Worm (Caenorhabditis elegans): ENCODE results near the gene Y7A5A.3.

Y7A5A.3 gene

DNA sequence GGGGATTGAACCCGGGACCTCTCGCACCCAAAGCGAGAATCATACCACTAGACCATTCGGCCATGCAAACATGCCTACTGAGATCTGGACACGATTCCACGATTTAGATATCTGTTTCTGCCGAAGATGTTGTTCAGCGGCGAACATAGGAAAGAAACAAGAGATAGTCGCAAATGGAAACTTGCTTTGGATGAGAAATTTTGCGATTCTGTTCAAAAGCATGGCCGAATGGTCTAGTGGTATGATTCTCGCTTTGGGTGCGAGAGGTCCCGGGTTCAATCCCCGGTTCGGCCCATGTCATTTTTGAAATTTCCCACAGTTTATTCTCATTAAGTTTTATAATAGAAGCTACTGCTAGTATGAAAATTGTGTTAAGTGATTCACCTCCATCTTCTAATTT is 12.2 kb upstream of the Y7A5A.3 start:
- TF ChIP-seq T22C8.4 (GFP tag; IDR thresholded peaks at IDR 0.05) (no peak), klf-2 (GFP tag; conservative IDR thresholded peaks at IDR 0.05) (no peak), tab-1 (GFP tag; IDR thresholded peaks at IDR 0.05) (no peak), flt-1 (GFP tag; IDR thresholded peaks at IDR 0.05) (no peak), ztf-23 (GFP tag; IDR thresholded peaks at IDR 0.05) (no peak), ztf-29 (GFP tag; IDR thresholded peaks at IDR 0.05) (no peak)

DNA sequence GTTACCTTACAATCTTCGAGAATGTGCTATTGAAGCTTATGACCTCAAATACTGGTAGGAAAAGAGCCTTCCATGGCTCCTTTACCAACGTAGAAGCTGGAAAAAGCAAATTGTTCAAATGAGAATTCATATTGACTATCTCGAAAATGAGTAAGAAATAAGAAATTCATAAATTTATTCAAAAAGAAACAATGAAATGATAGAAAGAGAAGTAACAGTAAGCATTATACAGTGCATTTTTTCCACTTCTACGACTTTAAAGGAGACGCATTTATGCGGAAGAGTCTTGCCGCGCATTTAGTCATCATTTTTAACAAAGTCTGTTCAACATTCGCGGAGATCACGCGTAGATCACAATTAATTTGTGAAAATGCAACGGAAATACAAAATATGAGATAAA is 10.5 kb upstream of the Y7A5A.3 start, which contains the start of gene Y7A5A.10:
Y7A5A.10 (minus strand) TSS at position 101 of the 400 bp plus-strand sequence.
- TF ChIP-seq tab-1 (GFP tag; IDR thresholded peaks at IDR 0.05) (no peak), klf-2 (GFP tag; conservative IDR thresholded peaks at IDR 0.05) (no peak), ref-1 (GFP tag; conservative IDR thresholded peaks at IDR 0.05) (no peak), med-1 (GFP tag; optimal IDR thresholded peaks at IDR 0.05; ENCODE audit: insufficient read depth) (no peak), T22C8.4 (GFP tag; IDR thresholded peaks at IDR 0.05) (no peak), ztf-29 (GFP tag; IDR thresholded peaks at IDR 0.05) (no peak), cog-1 (tag; optimal IDR thresholded peaks at IDR 0.05) (no peak), ztf-23 (GFP tag; IDR thresholded peaks at IDR 0.05) (no peak), flt-1 (GFP tag; IDR thresholded peaks at IDR 0.05) (no peak)

DNA sequence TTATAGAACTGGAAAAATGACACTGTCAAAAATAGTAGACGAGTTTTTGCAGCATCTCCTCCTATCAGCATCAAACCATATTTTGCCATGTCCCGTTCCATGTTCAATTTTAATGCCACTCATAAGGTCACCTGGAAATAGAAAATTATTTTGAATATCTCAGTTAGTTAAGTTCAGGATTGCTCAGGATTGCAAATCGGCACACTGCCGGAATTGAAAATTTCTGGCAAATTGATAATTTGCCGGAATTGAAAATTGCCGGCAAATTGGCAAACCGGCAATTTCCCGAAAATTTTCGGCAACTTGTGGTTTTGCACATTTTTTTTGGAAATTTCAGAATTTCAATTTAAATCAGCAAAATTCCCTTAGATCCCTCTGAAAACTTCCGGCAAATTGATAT is 2.3 kb upstream of the Y7A5A.3 start, which contains the start of gene Y7A5A.5:
Y7A5A.5 (minus strand) TSS at position 101 of the 400 bp plus-strand sequence.
- TF ChIP-seq klf-2 (GFP tag; conservative IDR thresholded peaks at IDR 0.05) (no peak), T22C8.4 (GFP tag; IDR thresholded peaks at IDR 0.05) (no peak), cog-1 (tag; optimal IDR thresholded peaks at IDR 0.05) (no peak), ref-1 (GFP tag; conservative IDR thresholded peaks at IDR 0.05) (no peak), flt-1 (GFP tag; IDR thresholded peaks at IDR 0.05) (no peak), med-1 (GFP tag; optimal IDR thresholded peaks at IDR 0.05; ENCODE audit: insufficient read depth) (no peak), ztf-23 (GFP tag; IDR thresholded peaks at IDR 0.05) (no peak), ztf-29 (GFP tag; IDR thresholded peaks at IDR 0.05) (no peak), tab-1 (GFP tag; IDR thresholded peaks at IDR 0.05) (no peak)

DNA sequence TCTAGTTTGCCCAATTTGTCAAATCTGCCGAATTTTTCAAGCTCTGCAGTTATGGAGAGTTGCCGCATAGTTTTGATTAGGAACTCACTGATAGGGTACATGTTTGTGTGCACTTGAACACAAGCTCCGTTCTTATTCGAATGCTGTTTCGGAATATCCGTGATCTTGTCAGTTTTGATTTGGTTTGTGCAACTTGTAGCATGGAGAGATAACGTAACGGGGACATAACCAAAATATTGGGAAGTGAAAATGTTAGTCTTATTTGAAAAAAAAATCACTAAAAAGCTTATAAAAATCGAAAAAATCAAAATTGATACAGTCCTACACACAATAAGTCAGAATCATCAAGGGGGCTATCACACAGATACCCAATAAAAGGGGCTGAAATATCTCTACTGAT is 2.4 kb downstream of the Y7A5A.3 start, which contains the start of gene Y7A5A.24:
Y7A5A.24 (minus strand) TSS at position 101 of the 400 bp plus-strand sequence.
- TF ChIP-seq ztf-23 (GFP tag; IDR thresholded peaks at IDR 0.05): no peak
- no peak for TF ChIP-seq ref-1 (GFP tag; conservative IDR thresholded peaks at IDR 0.05)
- TF ChIP-seq med-1 (GFP tag; optimal IDR thresholded peaks at IDR 0.05; ENCODE audit: insufficient read depth): no peak
- no peak for TF ChIP-seq flt-1 (GFP tag; IDR thresholded peaks at IDR 0.05)
- TF ChIP-seq klf-2 (GFP tag; conservative IDR thresholded peaks at IDR 0.05): no peak
- TF ChIP-seq tab-1 (GFP tag; IDR thresholded peaks at IDR 0.05): no peak
- no peak for TF ChIP-seq T22C8.4 (GFP tag; IDR thresholded peaks at IDR 0.05)
- no peak for TF ChIP-seq ztf-29 (GFP tag; IDR thresholded peaks at IDR 0.05)

DNA sequence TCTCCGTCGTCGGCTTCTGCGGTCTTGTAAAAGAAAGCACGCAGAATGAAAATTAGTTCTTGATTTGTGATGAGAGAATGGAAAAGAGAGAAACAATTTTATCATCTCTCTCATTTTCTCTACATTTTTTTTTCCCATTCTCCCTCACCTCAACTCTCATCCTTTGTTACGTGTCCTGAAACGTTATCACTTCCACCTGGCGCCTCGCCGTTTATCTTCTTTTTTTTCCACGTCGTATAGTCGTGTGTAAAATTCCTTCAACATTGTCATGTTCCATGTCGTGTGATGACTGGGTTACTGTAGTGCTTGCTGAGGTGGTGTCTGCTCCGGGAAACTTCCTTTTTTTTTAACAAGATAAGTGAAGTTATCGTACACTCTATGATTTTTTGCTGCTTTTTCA is 5.0 kb downstream of the Y7A5A.3 start:
- TF ChIP-seq klf-2 (GFP tag; conservative IDR thresholded peaks at IDR 0.05): no peak
- TF ChIP-seq T22C8.4 (GFP tag; IDR thresholded peaks at IDR 0.05): no peak
- no peak for TF ChIP-seq flt-1 (GFP tag; IDR thresholded peaks at IDR 0.05)
- no peak for TF ChIP-seq ref-1 (GFP tag; conservative IDR thresholded peaks at IDR 0.05)
- no peak for TF ChIP-seq cog-1 (tag; optimal IDR thresholded peaks at IDR 0.05)
- TF ChIP-seq ztf-23 (GFP tag; IDR thresholded peaks at IDR 0.05): no peak
- no peak for TF ChIP-seq tab-1 (GFP tag; IDR thresholded peaks at IDR 0.05)
- TF ChIP-seq med-1 (GFP tag; optimal IDR thresholded peaks at IDR 0.05; ENCODE audit: insufficient read depth): no peak
- TF ChIP-seq ztf-29 (GFP tag; IDR thresholded peaks at IDR 0.05): no peak

DNA sequence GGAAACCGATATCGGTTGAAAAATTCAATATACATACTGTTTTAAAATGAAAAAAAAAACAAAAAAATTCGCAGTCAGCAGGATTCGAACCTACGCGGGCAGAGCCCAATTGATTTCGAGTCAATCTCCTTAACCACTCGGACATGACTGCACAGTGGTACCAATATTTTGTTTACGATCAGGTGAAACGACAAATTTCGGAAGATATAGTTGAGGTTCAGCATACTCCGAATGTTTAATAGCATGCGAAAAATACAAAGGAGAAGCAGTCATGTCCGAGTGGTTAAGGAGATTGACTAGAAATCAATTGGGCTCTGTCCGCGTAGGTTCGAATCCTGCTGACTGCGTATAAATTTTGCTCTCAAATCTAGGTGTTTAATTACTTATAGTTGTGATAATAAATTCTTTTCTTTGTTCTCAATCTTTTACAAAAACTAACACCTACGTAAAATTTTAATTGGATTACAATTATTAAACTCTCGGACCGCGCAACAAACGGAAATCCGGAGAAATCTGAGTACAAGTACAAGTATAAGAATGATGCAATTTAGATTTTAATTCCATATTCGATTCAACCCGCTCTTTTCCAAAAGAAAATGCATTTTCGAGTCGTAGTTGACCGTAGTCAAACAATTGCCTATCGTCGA is 11.1 kb downstream of the Y7A5A.3 start, which contains the start of gene Y7A5A.13:
Y7A5A.13 (plus strand) TSS at position 597 of the 647 bp plus-strand sequence.
- no peak for TF ChIP-seq cog-1 (tag; optimal IDR thresholded peaks at IDR 0.05)
- no peak for TF ChIP-seq med-1 (GFP tag; optimal IDR thresholded peaks at IDR 0.05; ENCODE audit: insufficient read depth)
- no peak for TF ChIP-seq ref-1 (GFP tag; conservative IDR thresholded peaks at IDR 0.05)
- TF ChIP-seq klf-2 (GFP tag; conservative IDR thresholded peaks at IDR 0.05): no peak
- no peak for TF ChIP-seq T22C8.4 (GFP tag; IDR thresholded peaks at IDR 0.05)
- no peak for TF ChIP-seq flt-1 (GFP tag; IDR thresholded peaks at IDR 0.05)
- TF ChIP-seq ztf-29 (GFP tag; IDR thresholded peaks at IDR 0.05): no peak
- TF ChIP-seq tab-1 (GFP tag; IDR thresholded peaks at IDR 0.05): no peak
- no peak for TF ChIP-seq ztf-23 (GFP tag; IDR thresholded peaks at IDR 0.05)

DNA sequence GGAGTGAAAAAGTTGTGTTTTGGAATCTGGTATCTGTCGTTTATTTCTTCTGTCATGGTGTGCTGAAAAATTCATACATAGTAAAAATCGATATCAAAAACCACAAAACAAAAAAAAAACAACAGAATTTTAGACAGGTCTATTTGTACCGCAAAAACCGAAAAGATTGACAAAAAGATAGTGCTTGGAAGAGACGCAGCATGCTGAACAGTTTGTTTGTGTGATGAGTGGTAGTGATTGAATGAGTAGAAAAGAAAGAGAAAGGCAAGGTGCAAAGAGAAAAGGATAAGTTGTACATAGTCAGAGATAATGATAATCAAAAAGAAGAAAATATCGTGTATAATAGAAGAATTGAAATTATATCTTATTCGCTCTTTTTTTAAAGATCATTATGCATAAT is 11.8 kb downstream of the Y7A5A.3 start, which contains the start of gene Y7A5A.2:
Y7A5A.2 (minus strand) TSS at position 62 of the 400 bp plus-strand sequence.
- TF ChIP-seq tab-1 (GFP tag; IDR thresholded peaks at IDR 0.05): no peak
- no peak for TF ChIP-seq ref-1 (GFP tag; conservative IDR thresholded peaks at IDR 0.05)
- no peak for TF ChIP-seq flt-1 (GFP tag; IDR thresholded peaks at IDR 0.05)
- no peak for TF ChIP-seq ztf-29 (GFP tag; IDR thresholded peaks at IDR 0.05)
- TF ChIP-seq T22C8.4 (GFP tag; IDR thresholded peaks at IDR 0.05): no peak
- TF ChIP-seq klf-2 (GFP tag; conservative IDR thresholded peaks at IDR 0.05): no peak

DNA sequence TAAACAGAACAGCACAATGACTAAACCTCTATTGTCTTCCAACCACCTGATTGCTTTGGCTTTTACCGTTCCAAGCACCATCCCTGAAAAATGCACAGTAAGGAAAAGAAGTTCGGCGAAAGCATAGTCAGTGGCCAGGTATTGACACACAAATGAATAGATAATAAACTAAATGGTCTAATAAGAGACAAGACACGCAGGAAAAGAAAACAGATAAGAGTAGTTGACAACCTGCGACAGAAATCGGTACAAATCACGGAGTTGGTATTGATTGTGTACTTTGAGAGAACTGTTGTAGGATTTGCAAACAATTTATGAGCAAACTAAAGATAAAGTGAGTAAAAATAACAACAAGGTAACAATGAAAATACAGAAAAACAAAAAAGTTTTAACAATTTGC is 13.1 kb downstream of the Y7A5A.3 start, which contains the start of gene Y7A5A.1:
Y7A5A.1 (minus strand) TSS at position 83 of the 400 bp plus-strand sequence.
- TF ChIP-seq med-1 (GFP tag; optimal IDR thresholded peaks at IDR 0.05; ENCODE audit: insufficient read depth) (no peak), ref-1 (GFP tag; conservative IDR thresholded peaks at IDR 0.05) (no peak), cog-1 (tag; optimal IDR thresholded peaks at IDR 0.05) (no peak), klf-2 (GFP tag; conservative IDR thresholded peaks at IDR 0.05) (no peak), ztf-23 (GFP tag; IDR thresholded peaks at IDR 0.05) (no peak), flt-1 (GFP tag; IDR thresholded peaks at IDR 0.05) (no peak), T22C8.4 (GFP tag; IDR thresholded peaks at IDR 0.05) (no peak), tab-1 (GFP tag; IDR thresholded peaks at IDR 0.05) (no peak), ztf-29 (GFP tag; IDR thresholded peaks at IDR 0.05) (no peak)

DNA sequence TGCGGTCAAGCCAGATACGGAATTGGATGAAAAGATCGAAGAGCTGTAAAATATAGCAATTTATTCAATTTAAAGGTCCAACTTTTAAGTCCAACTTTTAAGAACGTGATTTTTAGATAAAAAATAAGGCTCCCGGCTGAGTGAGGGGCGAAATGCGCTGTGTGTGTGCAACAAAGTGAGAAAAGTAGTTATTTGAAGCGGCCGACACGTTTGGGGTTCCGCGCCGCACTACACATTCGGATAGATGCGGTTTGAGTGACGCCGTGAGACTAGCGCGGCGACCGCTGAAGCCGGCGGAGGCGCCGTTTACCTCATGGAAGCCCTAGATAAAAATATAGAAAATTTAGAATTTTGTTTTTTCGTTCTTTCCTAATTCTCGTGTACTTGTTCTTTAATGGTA is 13.7 kb downstream of the Y7A5A.3 start:
- TF ChIP-seq ref-1 (GFP tag; conservative IDR thresholded peaks at IDR 0.05) (no peak), flt-1 (GFP tag; IDR thresholded peaks at IDR 0.05) (no peak), cog-1 (tag; optimal IDR thresholded peaks at IDR 0.05) (no peak), ztf-29 (GFP tag; IDR thresholded peaks at IDR 0.05) (no peak), med-1 (GFP tag; optimal IDR thresholded peaks at IDR 0.05; ENCODE audit: insufficient read depth) (no peak), ztf-23 (GFP tag; IDR thresholded peaks at IDR 0.05) (no peak), klf-2 (GFP tag; conservative IDR thresholded peaks at IDR 0.05) (no peak), tab-1 (GFP tag; IDR thresholded peaks at IDR 0.05) (no peak), T22C8.4 (GFP tag; IDR thresholded peaks at IDR 0.05) (no peak)
